Fruit fly (Drosophila melanogaster): ENCODE data around the gene Acox3.
A peak's percentile ranks its signal among the peaks of the same experiment; 100 is the strongest.

The Acox3 gene

dm6 chr2L:6455955-6456599, 7.9 kb upstream of the Acox3 start, which contains the start of gene frj:
Gene frj, plus strand, starts transcription at chr2L:6456052.
- TF ChIP-seq Hr78 (GFP tag; optimal IDR thresholded peaks at IDR 0.05) (peak; percentile 87), Dif (GFP tag; optimal IDR thresholded peaks at IDR 0.05; ENCODE audit: partially characterized antibody) (no peak), Vsx2 (GFP tag; optimal IDR thresholded peaks at IDR 0.05; ENCODE audit: partially characterized antibody) (no peak), lola (GFP tag; optimal IDR thresholded peaks at IDR 0.05) (peak; percentile 49), HLH106 (tag; optimal IDR thresholded peaks at IDR 0.05) (peak; percentile 57), OdsH (GFP tag; optimal IDR thresholded peaks at IDR 0.05) (peak; percentile 17), usp (GFP tag; optimal IDR thresholded peaks at IDR 0.05) (no peak), Sp1 (GFP tag; optimal IDR thresholded peaks at IDR 0.05) (no peak), fru (GFP tag; optimal IDR thresholded peaks at IDR 0.05) (peak; percentile 45), Jra (GFP tag; optimal IDR thresholded peaks at IDR 0.05) (peak; percentile 52), Hnf4 (GFP tag; optimal IDR thresholded peaks at IDR 0.05) (peak; percentile 63), ey (GFP tag; optimal IDR thresholded peaks at IDR 0.05) (peak; percentile 47), sv (GFP tag; optimal IDR thresholded peaks at IDR 0.05) (peak; percentile 63), pan (optimal IDR thresholded peaks at IDR 0.05) (no peak), N (GFP tag; optimal IDR thresholded peaks at IDR 0.05) (peak; percentile 89), Rel (GFP tag; optimal IDR thresholded peaks at IDR 0.05) (no peak), Rel (tag; optimal IDR thresholded peaks at IDR 0.05) (no peak), tai (GFP tag; optimal IDR thresholded peaks at IDR 0.05) (no peak), CrebA (GFP tag; optimal IDR thresholded peaks at IDR 0.05; ENCODE audit: borderline replicate concordance) (no peak), Myc (optimal IDR thresholded peaks at IDR 0.05) (peak; percentile 21), jim (GFP tag; optimal IDR thresholded peaks at IDR 0.05) (no peak), sage (GFP tag; optimal IDR thresholded peaks at IDR 0.05) (peak; percentile 3), GATAd (GFP tag; optimal IDR thresholded peaks at IDR 0.05) (no peak), Dfd (GFP tag; optimal IDR thresholded peaks at IDR 0.05) (no peak), h (GFP tag; optimal IDR thresholded peaks at IDR 0.05) (peak; percentile 42), woc (GFP tag; optimal IDR thresholded peaks at IDR 0.05) (peak; percentile 47), br (GFP tag; optimal IDR thresholded peaks at IDR 0.05) (no peak), psq (GFP tag; optimal IDR thresholded peaks at IDR 0.05) (peak; percentile 13), rgr (GFP tag; optimal IDR thresholded peaks at IDR 0.05) (peak; percentile 49), Abd-B (GFP tag; optimal IDR thresholded peaks at IDR 0.05) (peak; percentile 26), dmrt93B (GFP tag; optimal IDR thresholded peaks at IDR 0.05) (peak; percentile 49), CG32264 (GFP tag; optimal IDR thresholded peaks at IDR 0.05) (no peak), Hr83 (GFP tag; optimal IDR thresholded peaks at IDR 0.05; ENCODE audit: poor library complexity, severe bottlenecking) (no peak), dsf (GFP tag; optimal IDR thresholded peaks at IDR 0.05; ENCODE audit: borderline replicate concordance) (peak; percentile 20), CG9705 (GFP tag; optimal IDR thresholded peaks at IDR 0.05) (peak; percentile 50), foxo (GFP tag; optimal IDR thresholded peaks at IDR 0.05) (peak in 1 of 2 experiments; percentile 51)

- TF ChIP-seq Dif (GFP tag; optimal IDR thresholded peaks at IDR 0.05; ENCODE audit: partially characterized antibody) (no peak), fru (GFP tag; optimal IDR thresholded peaks at IDR 0.05) (peak; percentile 37), sv (GFP tag; optimal IDR thresholded peaks at IDR 0.05) (no peak), Vsx2 (GFP tag; optimal IDR thresholded peaks at IDR 0.05; ENCODE audit: partially characterized antibody) (no peak), Jra (GFP tag; optimal IDR thresholded peaks at IDR 0.05) (no peak), N (GFP tag; optimal IDR thresholded peaks at IDR 0.05) (peak; percentile 76), foxo (GFP tag; optimal IDR thresholded peaks at IDR 0.05) (peak in 1 of 2 experiments; percentile 18)
These were observed 7.1 kb upstream of the Acox3 start, which contains the start of gene retm for dm6 chr2L:6455032-6455954. Gene retm, minus strand, starts transcription at chr2L:6455929.

- TF ChIP-seq sage (GFP tag; optimal IDR thresholded peaks at IDR 0.05): no peak
- no peak for TF ChIP-seq Rel (GFP tag; optimal IDR thresholded peaks at IDR 0.05)
- peak; percentile 47 for TF ChIP-seq Rel (tag; optimal IDR thresholded peaks at IDR 0.05)
These were observed 1.6 kb upstream of the Acox3 start for dm6 chr2L:6449753-6450152.

Data from whole organism, wandering third instar larva.